Worm (Caenorhabditis elegans) whole organism, young adult: Measurements from ENCODE around the gene gplb-1.
"Not testable (repeated sequence)": the region's sequence is repeated elsewhere in the genome, so short reads cannot be mapped to it uniquely, and the experiment has no call there.

Experiments used
- B0261.1 ChIP-seq: sonication (generic microtip); optimal IDR thresholded peaks from 2 replicates; lab custom pipeline; 2016; ENCODE audit warnings: mild to moderate bottlenecking, missing genetic modification characterization, moderate library complexity, missing compliant biosample characterization
- B0336.3 ChIP-seq: fragments of 200-800 bp; sonication (Bioruptor generic); IDR thresholded peaks from 2 replicates; pipeline ENCODE4 v1.3.6; 2022; ENCODE audit warnings: missing genetic modification characterization, missing compliant biosample characterization
- F33H1.4 ChIP-seq: fragments of 200-800 bp; sonication (Bioruptor generic); IDR thresholded peaks from 2 replicates; pipeline ENCODE4 v1.3.6; 2022; ENCODE audit warnings: missing genetic modification reagents, missing genetic modification characterization, missing compliant biosample characterization
- F39B2.1 ChIP-seq: fragments of 200-800 bp; sonication (Bioruptor generic); IDR thresholded peaks from 2 replicates; pipeline ENCODE4 v1.3.6; 2022; ENCODE audit warnings: missing genetic modification reagents, missing genetic modification characterization, missing compliant biosample characterization
- F57A8.1 ChIP-seq: fragments of 200-800 bp; sonication (Bioruptor generic); optimal IDR thresholded peaks from 2 replicates; lab custom pipeline; 2018; ENCODE audit warnings: mild to moderate bottlenecking, missing genetic modification characterization, moderate library complexity, missing compliant biosample characterization
- K12H6.12 ChIP-seq: fragments of 200-800 bp; sonication (Bioruptor generic); optimal IDR thresholded peaks from 2 replicates; lab custom pipeline; 2018; ENCODE audit warnings: mild to moderate bottlenecking, missing genetic modification characterization, missing compliant biosample characterization
- T26A5.8 ChIP-seq: sonication (generic microtip); optimal IDR thresholded peaks from 2 replicates; lab custom pipeline; 2016; ENCODE audit warnings: missing genetic modification characterization, missing compliant biosample characterization
- Y56A3A.18 ChIP-seq: fragments of 200-800 bp; sonication (Bioruptor generic); IDR thresholded peaks from 2 replicates; pipeline ENCODE4 v1.3.6; 2022; ENCODE audit warnings: missing genetic modification reagents, missing genetic modification characterization, missing compliant biosample characterization
- Y95B8A.8 ChIP-seq: fragments of 200-800 bp; sonication (Bioruptor generic); IDR thresholded peaks from 2 replicates; pipeline ENCODE4 v1.3.6; 2022; ENCODE audit warnings: missing genetic modification reagents, missing genetic modification characterization, missing compliant biosample characterization
- attf-3 ChIP-seq: fragments of 200-800 bp; sonication (Bioruptor generic); conservative IDR thresholded peaks from 2 replicates; pipeline ENCODE4 v1.3.6; 2022; ENCODE audit warnings: missing genetic modification reagents, missing genetic modification characterization, missing compliant biosample characterization
- attf-6 ChIP-seq: fragments of 200-800 bp; sonication (Bioruptor generic); IDR thresholded peaks from 2 replicates; pipeline ENCODE4 v1.3.6; 2022; ENCODE audit warnings: missing genetic modification reagents, missing genetic modification characterization, missing compliant biosample characterization
- bed-2 ChIP-seq: fragments of 200-800 bp; sonication (Bioruptor generic); IDR thresholded peaks from 2 replicates; pipeline ENCODE4 v1.3.6; 2022; ENCODE audit warnings: missing genetic modification reagents, missing genetic modification characterization, missing compliant biosample characterization
- ccch-3 ChIP-seq: fragments of 200-800 bp; sonication (Bioruptor generic); optimal IDR thresholded peaks from 2 replicates; lab custom pipeline; 2018; ENCODE audit warnings: mild to moderate bottlenecking, missing genetic modification characterization, missing compliant biosample characterization
- ceh-40 ChIP-seq: fragments of 200-800 bp; sonication (Bioruptor generic); IDR thresholded peaks from 2 replicates; pipeline ENCODE4 v1.3.6; 2022; ENCODE audit warnings: missing genetic modification characterization, missing compliant biosample characterization
- ceh-91 ChIP-seq: fragments of 200-800 bp; sonication (Bioruptor generic); IDR thresholded peaks from 2 replicates; pipeline ENCODE4 v1.3.6; 2022; ENCODE audit warnings: missing genetic modification reagents, missing genetic modification characterization, missing compliant biosample characterization
- dox-1 ChIP-seq: fragments of 200-800 bp; sonication (Bioruptor generic); IDR thresholded peaks from 2 replicates; pipeline ENCODE4 v1.3.6; 2022; ENCODE audit warnings: missing genetic modification reagents, missing genetic modification characterization, missing compliant biosample characterization
- dpl-1 ChIP-seq: fragments of 150-350 bp; optimal IDR thresholded peaks from 2 replicates; lab custom pipeline; 2014; ENCODE audit warnings: missing biosample characterization, missing genetic modification reagents, missing genetic modification characterization
- egl-44 ChIP-seq: fragments of 200-800 bp; sonication (Bioruptor generic); IDR thresholded peaks from 2 replicates; pipeline ENCODE4 v1.3.6; 2022; ENCODE audit warnings: missing genetic modification reagents, missing genetic modification characterization, missing compliant biosample characterization
- hmg-1.2 ChIP-seq: fragments of 200-800 bp; sonication (Bioruptor generic); IDR thresholded peaks from 2 replicates; pipeline ENCODE4 v1.3.6; 2022; ENCODE audit warnings: missing genetic modification reagents, missing genetic modification characterization, missing compliant biosample characterization
- hsf-1 ChIP-seq: fragments of 200-800 bp; sonication (Bioruptor generic); IDR thresholded peaks from 2 replicates; pipeline ENCODE4 v1.3.6; 2022; ENCODE audit warnings: missing genetic modification reagents, missing genetic modification characterization, missing compliant biosample characterization
- lin-26 ChIP-seq: fragments of 200-800 bp; sonication (Bioruptor generic); IDR thresholded peaks from 2 replicates; pipeline ENCODE4 v1.3.6; 2022; ENCODE audit warnings: missing genetic modification reagents, missing genetic modification characterization, missing compliant biosample characterization
- lir-1 ChIP-seq: fragments of 200-800 bp; sonication (Bioruptor generic); conservative IDR thresholded peaks from 2 replicates; pipeline ENCODE4 v1.3.6; 2022; ENCODE audit warnings: missing genetic modification reagents, missing genetic modification characterization, missing compliant biosample characterization
- madf-6 ChIP-seq: fragments of 200-800 bp; sonication (Bioruptor generic); IDR thresholded peaks from 2 replicates; pipeline ENCODE4 v1.3.6; 2022; ENCODE audit warnings: missing genetic modification reagents, missing genetic modification characterization, missing compliant biosample characterization
- nfyb-1 ChIP-seq: fragments of 200-800 bp; sonication (Bioruptor generic); IDR thresholded peaks from 2 replicates; pipeline ENCODE4 v1.3.6; 2022; ENCODE audit warnings: missing genetic modification reagents, missing genetic modification characterization, missing compliant biosample characterization
- nhr-80 ChIP-seq: sonication (generic microtip); optimal IDR thresholded peaks from 2 replicates; lab custom pipeline; 2016; ENCODE audit warnings: missing genetic modification characterization, missing compliant biosample characterization
- nhr-90 ChIP-seq: sonication (generic microtip); optimal IDR thresholded peaks from 2 replicates; lab custom pipeline; 2016; ENCODE audit warnings: missing genotype, mild to moderate bottlenecking, missing genetic modification characterization, missing compliant biosample characterization
- pbrm-1 ChIP-seq: fragments of 200-800 bp; sonication (Bioruptor generic); IDR thresholded peaks from 2 replicates; pipeline ENCODE4 v1.3.6; 2022; ENCODE audit warnings: missing genetic modification reagents, missing genetic modification characterization, missing compliant biosample characterization
- repo-1 ChIP-seq: sonication (generic microtip); optimal IDR thresholded peaks from 2 replicates; lab custom pipeline; 2017; ENCODE audit warnings: mild to moderate bottlenecking, missing genetic modification characterization, missing compliant biosample characterization
- rpc-1 ChIP-seq, 2 experiments: fragments of 150-350 bp in 1 of 2; sonication (generic microtip) in 1 of 2; optimal IDR thresholded peaks; 2 replicates each; lab custom pipeline; 2014 to 2018; ENCODE audit warnings: missing biosample characterization in 1 of 2, missing genetic modification characterization in 1 of 2, missing genetic modification reagents in 1 of 2, missing genotype in 1 of 2
- snpc-4 ChIP-seq, 5 experiments: fragments of 150-350 bp in 1 of 5; sonication (generic microtip) in 4 of 5; optimal IDR thresholded peaks; 2 replicates each; lab custom pipeline; 2014 to 2018; ENCODE audit warnings: missing genetic modification characterization in 5 of 5, missing biosample characterization in 3 of 5, antibody characterized with exemption in 2 of 5, mild to moderate bottlenecking in 2 of 5, missing compliant biosample characterization in 2 of 5, missing genotype in 2 of 5, moderate library complexity in 2 of 5, missing genetic modification reagents in 1 of 5
- tbp1 ChIP-seq: fragments of 200-800 bp; sonication (Bioruptor generic); optimal IDR thresholded peaks from 2 replicates; lab custom pipeline; 2018; ENCODE audit warnings: mild to moderate bottlenecking, missing genetic modification characterization, missing compliant biosample characterization
- unc-130 ChIP-seq: sonication (generic microtip); optimal IDR thresholded peaks from 2 replicates; lab custom pipeline; 2016; ENCODE audit warnings: missing genetic modification reagents, missing genetic modification characterization, missing compliant biosample characterization
- unc-62 ChIP-seq: fragments of 150-350 bp; optimal IDR thresholded peaks from 2 replicates; lab custom pipeline; 2014; ENCODE audit warnings: missing biosample characterization, missing genetic modification reagents, missing genetic modification characterization
- zfh-2 ChIP-seq: fragments of 200-800 bp; sonication (Bioruptor generic); conservative IDR thresholded peaks from 2 replicates; pipeline ENCODE4 v1.3.6; 2022; ENCODE audit warnings: missing genetic modification reagents, missing genetic modification characterization, missing compliant biosample characterization
- ztf-22 ChIP-seq: fragments of 200-800 bp; sonication (Bioruptor generic); optimal IDR thresholded peaks from 2 replicates; lab custom pipeline; 2018; ENCODE audit warnings: mild to moderate bottlenecking, missing genetic modification characterization, moderate library complexity, missing compliant biosample characterization
- ztf-28 ChIP-seq: fragments of 200-800 bp; sonication (Bioruptor generic); IDR thresholded peaks from 2 replicates; pipeline ENCODE4 v1.3.6; 2022; ENCODE audit warnings: missing genetic modification reagents, missing genetic modification characterization, missing compliant biosample characterization

gplb-1 gene

DNA sequence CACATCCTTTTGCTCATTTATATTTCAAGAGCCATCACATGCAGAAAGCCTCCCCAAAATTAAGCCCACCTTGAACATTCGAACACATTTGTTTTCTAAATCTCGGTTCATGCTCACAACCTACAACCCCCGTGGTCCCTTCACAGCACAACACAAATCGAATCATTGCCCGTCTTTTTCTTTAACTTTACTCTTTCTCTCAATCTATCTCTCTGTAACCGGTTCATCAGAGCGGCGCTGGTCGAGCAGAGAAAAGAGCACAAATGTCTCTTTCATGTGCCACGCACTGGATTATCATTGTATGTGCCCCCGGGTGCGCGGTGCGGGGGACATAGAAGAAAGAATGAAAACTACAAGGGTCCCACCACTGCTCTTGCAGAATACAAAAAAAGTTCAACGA is 35.8 kb downstream of the gplb-1 start:
- no peak for TF ChIP-seq unc-62 (GFP tag; lab: Kevin White, UChicago)
- no peak for TF ChIP-seq lir-1 (GFP tag; lab: Robert Waterston, UW)
- TF ChIP-seq unc-130 = no peak
- no peak for TF ChIP-seq ceh-40 (GFP tag; lab: Robert Waterston, UW)
- TF ChIP-seq ceh-91 (GFP tag; lab: Robert Waterston, UW) = no peak
- TF ChIP-seq B0336.3 = no peak
- TF ChIP-seq repo-1 (tag; lab: Kevin White, UChicago) = no peak
- TF ChIP-seq ccch-3 (GFP tag; lab: Kevin White, UChicago) = no peak
- no peak for TF ChIP-seq pbrm-1 (GFP tag; lab: Robert Waterston, UW)
- no peak for TF ChIP-seq bed-2 (GFP tag; lab: Robert Waterston, UW)
- no peak for TF ChIP-seq F33H1.4 (GFP tag; lab: Robert Waterston, UW)
- no peak for TF ChIP-seq F39B2.1 (GFP tag; lab: Robert Waterston, UW)
- TF ChIP-seq Y56A3A.18 = no peak
- TF ChIP-seq K12H6.12 (tag; lab: Kevin White, UChicago) = peak; percentile 26
- TF ChIP-seq zfh-2 (GFP tag; lab: Robert Waterston, UW) = 0 out of 2 replicates have a peak, but pooled peaks have one; percentile 15
- TF ChIP-seq dpl-1 (GFP tag; lab: Kevin White, UChicago) = no peak
- TF ChIP-seq B0261.1 = no peak
- TF ChIP-seq lin-26 (GFP tag; lab: Robert Waterston, UW) = 0 out of 2 replicates have a peak, but pooled peaks have one; percentile 49
- TF ChIP-seq ztf-28 = no peak
- no peak for TF ChIP-seq attf-3 (GFP tag; lab: Robert Waterston, UW)
- TF ChIP-seq attf-6 = no peak
- TF ChIP-seq nhr-90 (tag; lab: Kevin White, UChicago) = no peak
- no peak for TF ChIP-seq F57A8.1
- TF ChIP-seq T26A5.8 = no peak
- TF ChIP-seq nfyb-1 (GFP tag; lab: Robert Waterston, UW) = no peak
- no peak for TF ChIP-seq madf-6 (GFP tag; lab: Robert Waterston, UW)

ce11 chrV:8434400-8434827 is 36.6 kb downstream of the gplb-1 start:
- peak; percentile 60 for TF ChIP-seq nhr-80 (tag; lab: Kevin White, UChicago)
- no peak for TF ChIP-seq ztf-22 (GFP tag; lab: Kevin White, UChicago)

ce11 chrV:8431295-8431694 is 39.7 kb downstream of the gplb-1 start:
- TF ChIP-seq B0261.1 (peak; percentile 52), Y95B8A.8 (GFP tag; lab: Robert Waterston, UW) (0 out of 2 replicates have a peak, but pooled peaks have one; percentile 12), madf-6 (GFP tag; lab: Robert Waterston, UW) (peak; percentile 62), pbrm-1 (GFP tag; lab: Robert Waterston, UW) (0 out of 2 replicates have a peak, but pooled peaks have one; percentile 26), tbp1 (GFP tag; lab: Kevin White, UChicago) (peak; percentile 83), hsf-1 (peak; percentile 47; the same call in 1 of the 2 replicates), hmg-1.2 (peak; percentile 48), dox-1 (peak; percentile 60), egl-44 (peak; percentile 35; the same call in 1 of the 2 replicates), nfyb-1 (GFP tag; lab: Robert Waterston, UW) (peak; percentile 63; the same call in 1 of the 2 replicates), snpc-4 (tag; optimal IDR thresholded peaks at IDR 0.05; lab: Kevin White, UChicago) (peak in 1 of 4 experiments; percentile 21), lin-26 (GFP tag; lab: Robert Waterston, UW) (peak; percentile 71), rpc-1 (optimal IDR thresholded peaks at IDR 0.05; lab: Kevin White, UChicago) (peak; percentile 20), rpc-1 (tag; optimal IDR thresholded peaks at IDR 0.05; lab: Kevin White, UChicago) (peak; percentile 51), Y56A3A.18 (0 out of 2 replicates have a peak, but pooled peaks have one; percentile 19)
- not testable (repeated sequence) for TF ChIP-seq snpc-4 (GFP tag; optimal IDR thresholded peaks at IDR 0.05; lab: Kevin White, UChicago)
